Worm (Caenorhabditis elegans) whole organism, young adult: Measurements from ENCODE around the gene ZK287.1.

Experiments used
- F23B12.7 ChIP-seq: sonication (generic microtip); optimal IDR thresholded peaks from 2 replicates; lab custom pipeline; 2017; ENCODE audit warnings: missing genetic modification characterization, mild to moderate bottlenecking, missing compliant biosample characterization, antibody characterized with exemption, moderate library complexity; ENCODE audit not compliant: insufficient read depth
- F33H1.4 ChIP-seq: fragments of 200-800 bp; sonication (Bioruptor generic); IDR thresholded peaks from 2 replicates; pipeline ENCODE4 v1.3.6; 2022; ENCODE audit warnings: missing genetic modification reagents, missing genetic modification characterization, missing compliant biosample characterization
- F37B4.10 ChIP-seq: fragments of 200-800 bp; sonication (Bioruptor generic); IDR thresholded peaks from 2 replicates; pipeline ENCODE4 v1.3.6; 2022; ENCODE audit warnings: missing genetic modification characterization, missing compliant biosample characterization
- F39B2.1 ChIP-seq: fragments of 200-800 bp; sonication (Bioruptor generic); IDR thresholded peaks from 2 replicates; pipeline ENCODE4 v1.3.6; 2022; ENCODE audit warnings: missing genetic modification reagents, missing genetic modification characterization, missing compliant biosample characterization
- F57A8.1 ChIP-seq: fragments of 200-800 bp; sonication (Bioruptor generic); optimal IDR thresholded peaks from 2 replicates; lab custom pipeline; 2018; ENCODE audit warnings: mild to moderate bottlenecking, missing genetic modification characterization, moderate library complexity, missing compliant biosample characterization
- K11D2.4 ChIP-seq: fragments of 200-800 bp; sonication (Bioruptor generic); IDR thresholded peaks from 2 replicates; pipeline ENCODE4 v1.3.6; 2022; ENCODE audit warnings: missing genetic modification reagents, missing genetic modification characterization, missing compliant biosample characterization
- T07F8.4 ChIP-seq: sonication (generic microtip); optimal IDR thresholded peaks from 2 replicates; lab custom pipeline; 2016; ENCODE audit warnings: mild to moderate bottlenecking, missing genetic modification characterization, moderate library complexity, missing compliant biosample characterization
- akir-1 ChIP-seq: fragments of 200-800 bp; sonication (Bioruptor generic); optimal IDR thresholded peaks from 2 replicates; lab custom pipeline; 2018; ENCODE audit warnings: mild to moderate bottlenecking, missing genetic modification characterization, moderate library complexity, missing compliant biosample characterization
- ceh-40 ChIP-seq: fragments of 200-800 bp; sonication (Bioruptor generic); IDR thresholded peaks from 2 replicates; pipeline ENCODE4 v1.3.6; 2022; ENCODE audit warnings: missing genetic modification characterization, missing compliant biosample characterization
- ceh-58 ChIP-seq: fragments of 200-800 bp; sonication (Bioruptor generic); IDR thresholded peaks from 2 replicates; pipeline ENCODE4 v1.3.6; 2022; ENCODE audit warnings: missing genetic modification characterization, missing compliant biosample characterization
- ceh-91 ChIP-seq: fragments of 200-800 bp; sonication (Bioruptor generic); IDR thresholded peaks from 2 replicates; pipeline ENCODE4 v1.3.6; 2022; ENCODE audit warnings: missing genetic modification reagents, missing genetic modification characterization, missing compliant biosample characterization
- chd-7 ChIP-seq: sonication (generic microtip); optimal IDR thresholded peaks from 2 replicates; lab custom pipeline; 2016; ENCODE audit warnings: mild to moderate bottlenecking, missing genetic modification characterization, moderate library complexity, missing compliant biosample characterization
- dpl-1 ChIP-seq: fragments of 150-350 bp; optimal IDR thresholded peaks from 2 replicates; lab custom pipeline; 2014; ENCODE audit warnings: missing biosample characterization, missing genetic modification reagents, missing genetic modification characterization
- efl-1 ChIP-seq: fragments of 150-350 bp; optimal IDR thresholded peaks from 2 replicates; lab custom pipeline; 2014; ENCODE audit warnings: missing biosample characterization, missing genetic modification reagents, missing genetic modification characterization
- egl-18 ChIP-seq: fragments of 200-800 bp; sonication (Bioruptor generic); IDR thresholded peaks from 2 replicates; pipeline ENCODE4 v1.3.6; 2022; ENCODE audit warnings: missing genetic modification reagents, missing genetic modification characterization, missing compliant biosample characterization
- him-1 ChIP-seq: sonication (generic microtip); optimal IDR thresholded peaks from 2 replicates; lab custom pipeline; 2016; ENCODE audit warnings: missing genotype, missing genetic modification reagents, missing genetic modification characterization, missing compliant biosample characterization
- hlh-26 ChIP-seq: fragments of 200-800 bp; sonication (Bioruptor generic); conservative IDR thresholded peaks from 2 replicates; pipeline ENCODE4 v1.3.6; 2022; ENCODE audit warnings: missing genetic modification reagents, missing genetic modification characterization, missing compliant biosample characterization
- lin-35 ChIP-seq, 3 experiments: fragments of 150-350 bp in 2 of 3; sonication (generic microtip) in 1 of 3; optimal IDR thresholded peaks; 2 replicates each; lab custom pipeline; 2014 to 2018; ENCODE audit warnings: missing biosample characterization in 3 of 3, missing genetic modification characterization in 3 of 3, missing genetic modification reagents in 3 of 3
- lsl-1 ChIP-seq: fragments of 200-800 bp; sonication (Bioruptor generic); optimal IDR thresholded peaks from 2 replicates; lab custom pipeline; 2018; ENCODE audit warnings: mild to moderate bottlenecking, missing genetic modification characterization, moderate library complexity, missing compliant biosample characterization
- madf-10 ChIP-seq: sonication (generic microtip); optimal IDR thresholded peaks from 2 replicates; lab custom pipeline; 2016; ENCODE audit warnings: mild to moderate bottlenecking, missing genetic modification characterization, missing compliant biosample characterization
- madf-6 ChIP-seq: fragments of 200-800 bp; sonication (Bioruptor generic); IDR thresholded peaks from 2 replicates; pipeline ENCODE4 v1.3.6; 2022; ENCODE audit warnings: missing genetic modification reagents, missing genetic modification characterization, missing compliant biosample characterization
- madf-8 ChIP-seq: fragments of 200-800 bp; sonication (Bioruptor generic); conservative IDR thresholded peaks from 2 replicates; pipeline ENCODE4 v1.3.6; 2022; ENCODE audit warnings: missing genetic modification reagents, missing genetic modification characterization, missing compliant biosample characterization
- mxl-1 ChIP-seq: sonication (generic microtip); optimal IDR thresholded peaks from 2 replicates; lab custom pipeline; 2016; ENCODE audit warnings: missing genetic modification characterization, missing compliant biosample characterization
- nfyb-1 ChIP-seq: fragments of 200-800 bp; sonication (Bioruptor generic); IDR thresholded peaks from 2 replicates; pipeline ENCODE4 v1.3.6; 2022; ENCODE audit warnings: missing genetic modification reagents, missing genetic modification characterization, missing compliant biosample characterization
- nhr-27 ChIP-seq: fragments of 200-800 bp; sonication (Bioruptor generic); optimal IDR thresholded peaks from 2 replicates; lab custom pipeline; 2018; ENCODE audit warnings: mild to moderate bottlenecking, missing genetic modification characterization, moderate library complexity, missing compliant biosample characterization
- nhr-80 ChIP-seq: sonication (generic microtip); optimal IDR thresholded peaks from 2 replicates; lab custom pipeline; 2016; ENCODE audit warnings: missing genetic modification characterization, missing compliant biosample characterization
- pha-4 ChIP-seq: fragments of 150-350 bp; sonication (generic microtip); optimal IDR thresholded peaks from 2 replicates; lab custom pipeline; 2014; ENCODE audit warnings: missing biosample characterization, missing genetic modification reagents, missing genetic modification characterization
- rec-8 ChIP-seq, 2 experiments: sonication (generic microtip); optimal IDR thresholded peaks; 2 replicates each; lab custom pipeline; 2016; ENCODE audit warnings: mild to moderate bottlenecking in 2 of 2, missing genetic modification characterization in 2 of 2, missing genetic modification reagents in 2 of 2, missing genotype in 2 of 2, missing biosample characterization in 1 of 2, missing compliant biosample characterization in 1 of 2, moderate library complexity in 1 of 2
- tlf-1 ChIP-seq: fragments of 200-800 bp; sonication (Bioruptor generic); optimal IDR thresholded peaks from 2 replicates; lab custom pipeline; 2018; ENCODE audit warnings: mild to moderate bottlenecking, missing genetic modification characterization, missing compliant biosample characterization
- xnd-1 ChIP-seq: sonication (generic microtip); optimal IDR thresholded peaks from 2 replicates; lab custom pipeline; 2016; ENCODE audit warnings: missing genotype, missing genetic modification reagents, missing genetic modification characterization, missing compliant biosample characterization
- ztf-26 ChIP-seq: sonication (generic microtip); optimal IDR thresholded peaks from 2 replicates; lab custom pipeline; 2017; ENCODE audit warnings: missing genetic modification characterization, missing compliant biosample characterization

The ZK287.1 gene

DNA sequence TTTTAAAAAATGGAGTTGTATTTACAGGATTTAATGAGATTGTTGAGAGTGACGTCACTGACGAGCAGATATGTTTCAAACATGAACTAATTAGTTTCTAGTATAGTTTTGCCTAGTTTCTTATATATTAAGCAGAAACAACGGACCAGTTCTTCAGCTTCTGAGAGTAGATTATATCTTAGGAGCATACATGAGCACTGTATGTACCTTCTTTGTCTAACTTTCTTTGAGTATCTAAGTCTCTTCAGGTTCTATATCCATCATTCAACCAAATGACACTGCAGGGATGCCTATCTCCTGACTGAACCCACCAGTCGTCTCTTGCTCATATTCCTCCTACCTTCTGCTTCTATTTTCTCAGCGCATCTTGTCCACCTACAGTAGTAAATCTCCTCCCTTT is 30.2 kb downstream of the ZK287.1 start, which contains the start of gene her-1 (continued):
- TF ChIP-seq F23B12.7 (tag; lab: Kevin White, UChicago) (no peak), rec-8 (tag; optimal IDR thresholded peaks at IDR 0.05; lab: Kevin White, UChicago) (no peak), ceh-58 (GFP tag; lab: Robert Waterston, UW) (no peak), ztf-26 (no peak), F39B2.1 (no peak), T07F8.4 (tag; lab: Kevin White, UChicago) (no peak), egl-18 (no peak)

- no peak for TF ChIP-seq mxl-1 (tag; lab: Kevin White, UChicago)
- TF ChIP-seq tlf-1, result no peak
- TF ChIP-seq, all 124 proteins: peak for 0
Observed at ce11 chrV:9699216-9699615, 32.7 kb downstream of the ZK287.1 start.

DNA sequence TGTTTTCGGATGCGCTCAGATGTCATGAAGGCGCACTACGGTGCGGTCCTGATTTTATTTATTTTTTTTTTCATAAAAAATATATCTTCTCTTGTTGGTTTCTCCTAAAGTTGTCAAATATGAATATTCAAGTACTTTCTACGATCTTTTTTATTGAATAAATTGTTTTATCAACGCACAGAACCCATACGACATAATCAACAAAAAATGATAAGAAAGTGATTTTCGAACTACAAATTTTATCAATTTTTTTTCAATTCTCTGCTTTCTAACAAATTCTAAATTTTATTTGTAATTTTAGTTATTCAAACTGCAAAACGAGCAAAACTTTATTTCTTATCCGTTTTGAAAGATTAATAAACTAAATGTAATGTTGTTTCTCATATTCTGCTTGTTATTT is 35.4 kb downstream of the ZK287.1 start:
- TF ChIP-seq nhr-80 (tag; lab: Kevin White, UChicago) (peak; percentile 10), K11D2.4 (GFP tag; lab: Robert Waterston, UW) (no peak), F37B4.10 (no peak), lin-35 (GFP tag; optimal IDR thresholded peaks at IDR 0.05; lab: Kevin White, UChicago) (no peak)
- TF ChIP-seq, all 124 proteins: peak for 1

DNA sequence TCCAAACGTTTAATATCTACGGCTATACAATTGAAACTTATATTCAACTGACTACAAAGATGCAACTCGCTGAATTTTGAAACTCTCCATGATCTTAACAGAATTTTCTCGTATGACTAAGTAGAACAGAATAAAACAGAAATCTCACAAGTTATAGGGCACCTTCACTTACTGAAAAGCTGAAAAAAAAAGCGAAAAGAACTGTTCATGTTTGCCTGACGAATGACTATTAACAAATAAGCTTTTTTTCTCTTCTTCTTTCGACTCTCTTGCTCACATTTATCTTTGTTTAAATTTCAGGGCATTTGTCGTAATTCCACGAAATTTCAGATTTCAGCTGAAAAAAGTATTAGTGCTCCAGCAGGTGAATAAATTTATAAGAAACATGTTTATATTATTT is 36.3 kb downstream of the ZK287.1 start, which contains the start of gene xbx-6:
TSS of gene xbx-6 (plus strand) at position 301 of the 400 bp plus-strand sequence.
- TF ChIP-seq K11D2.4 (GFP tag; lab: Robert Waterston, UW) (no peak), F57A8.1 (GFP tag; lab: Kevin White, UChicago) (no peak), pha-4 (tag; lab: Kevin White, UChicago) (no peak), ceh-40 (GFP tag; lab: Robert Waterston, UW) (no peak), nfyb-1 (GFP tag; lab: Robert Waterston, UW) (no peak), madf-10 (tag; lab: Kevin White, UChicago) (no peak), hlh-26 (GFP tag; lab: Robert Waterston, UW) (no peak), akir-1 (no peak)
- TF ChIP-seq, all 124 proteins: peak for 0

DNA sequence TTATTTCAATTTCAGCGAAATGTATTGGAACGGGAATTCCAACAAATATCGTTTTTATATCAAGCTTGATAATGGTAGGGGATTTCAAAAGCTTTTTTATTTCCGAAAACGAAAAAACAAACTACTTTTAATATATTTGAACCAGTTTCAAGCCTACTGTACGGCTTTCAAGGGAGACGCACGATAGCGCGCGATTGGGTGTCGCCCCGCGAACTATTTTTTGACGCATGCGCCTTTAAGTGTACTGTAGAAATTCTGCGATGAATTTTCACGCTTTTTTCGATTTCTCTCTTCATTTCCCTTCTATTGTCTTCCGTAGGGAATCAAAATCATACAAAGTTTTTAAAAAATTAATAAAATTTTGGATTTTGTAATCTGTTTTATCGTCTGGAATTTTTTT is 37.1 kb downstream of the ZK287.1 start:
- TF ChIP-seq xnd-1 (tag; lab: Kevin White, UChicago) (peak; percentile 42), madf-6 (GFP tag; lab: Robert Waterston, UW) (peak; percentile 83), dpl-1 (GFP tag; lab: Kevin White, UChicago) (peak; percentile 43), lsl-1 (GFP tag; lab: Kevin White, UChicago) (peak; percentile 86), tlf-1 (no peak), him-1 (no peak), madf-8 (GFP tag; lab: Robert Waterston, UW) (peak; percentile 44), efl-1 (peak; percentile 85), F33H1.4 (GFP tag; lab: Robert Waterston, UW) (peak; percentile 64), nhr-27 (tag; lab: Kevin White, UChicago) (no peak), ceh-91 (GFP tag; lab: Robert Waterston, UW) (peak; percentile 63), mxl-1 (tag; lab: Kevin White, UChicago) (no peak), madf-10 (tag; lab: Kevin White, UChicago) (no peak), ceh-40 (GFP tag; lab: Robert Waterston, UW) (no peak), chd-7 (no peak), ztf-26 (no peak)
